Worm (Caenorhabditis elegans): ENCODE results near the gene C09B9.85.

C09B9.85 gene

ce11 chrIV:5008378-5008777 lies 17.2 kb downstream of the C09B9.85 start, which contains the start of gene srm-2:
srm-2 (plus strand) TSS chrIV:5008678.
- TF ChIP-seq T22C8.4 (GFP tag; IDR thresholded peaks at IDR 0.05) (no peak), med-1 (GFP tag; optimal IDR thresholded peaks at IDR 0.05; ENCODE audit: insufficient read depth) (no peak), ztf-23 (GFP tag; IDR thresholded peaks at IDR 0.05) (no peak), cog-1 (tag; optimal IDR thresholded peaks at IDR 0.05) (no peak), ref-1 (GFP tag; conservative IDR thresholded peaks at IDR 0.05) (no peak), tab-1 (GFP tag; IDR thresholded peaks at IDR 0.05) (no peak), klf-2 (GFP tag; conservative IDR thresholded peaks at IDR 0.05) (no peak), ztf-29 (GFP tag; IDR thresholded peaks at IDR 0.05) (no peak), flt-1 (GFP tag; IDR thresholded peaks at IDR 0.05) (no peak)

DNA sequence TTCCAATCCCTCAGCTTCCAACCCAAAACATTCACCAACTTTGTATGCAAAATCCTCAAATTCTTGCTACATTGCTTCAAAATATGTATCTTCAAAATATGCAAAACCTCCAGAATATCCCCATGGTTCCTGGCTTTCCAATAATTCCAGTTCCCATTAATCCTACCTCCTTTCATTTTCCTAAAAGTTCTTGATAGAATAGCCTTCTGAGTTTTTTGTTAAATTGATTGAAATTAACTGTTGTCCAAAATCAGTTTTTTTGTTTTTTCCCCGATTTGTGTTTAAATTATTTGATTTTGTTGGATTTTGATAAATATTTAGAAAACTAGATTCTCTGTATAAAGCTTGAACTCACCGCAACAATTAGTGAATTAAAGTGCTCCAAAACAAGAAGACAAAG lies 20.4 kb downstream of the C09B9.85 start:
- no peak for TF ChIP-seq T22C8.4 (GFP tag; IDR thresholded peaks at IDR 0.05)
- no peak for TF ChIP-seq ztf-29 (GFP tag; IDR thresholded peaks at IDR 0.05)
- TF ChIP-seq klf-2 (GFP tag; conservative IDR thresholded peaks at IDR 0.05) = no peak
- TF ChIP-seq flt-1 (GFP tag; IDR thresholded peaks at IDR 0.05) = no peak
- no peak for TF ChIP-seq med-1 (GFP tag; optimal IDR thresholded peaks at IDR 0.05; ENCODE audit: insufficient read depth)
- TF ChIP-seq ztf-23 (GFP tag; IDR thresholded peaks at IDR 0.05) = no peak
- TF ChIP-seq ref-1 (GFP tag; conservative IDR thresholded peaks at IDR 0.05) = no peak
- no peak for TF ChIP-seq tab-1 (GFP tag; IDR thresholded peaks at IDR 0.05)
- no peak for TF ChIP-seq cog-1 (tag; optimal IDR thresholded peaks at IDR 0.05)

- TF ChIP-seq ztf-29 (GFP tag; IDR thresholded peaks at IDR 0.05) = no peak
- TF ChIP-seq med-1 (GFP tag; optimal IDR thresholded peaks at IDR 0.05; ENCODE audit: insufficient read depth) = no peak
- no peak for TF ChIP-seq T22C8.4 (GFP tag; IDR thresholded peaks at IDR 0.05)
- TF ChIP-seq tab-1 (GFP tag; IDR thresholded peaks at IDR 0.05) = no peak
- TF ChIP-seq cog-1 (tag; optimal IDR thresholded peaks at IDR 0.05) = no peak
- no peak for TF ChIP-seq flt-1 (GFP tag; IDR thresholded peaks at IDR 0.05)
- no peak for TF ChIP-seq ref-1 (GFP tag; conservative IDR thresholded peaks at IDR 0.05)
- no peak for TF ChIP-seq klf-2 (GFP tag; conservative IDR thresholded peaks at IDR 0.05)
- TF ChIP-seq ztf-23 (GFP tag; IDR thresholded peaks at IDR 0.05) = no peak
Measured at ce11 chrIV:5002448-5002847, 23.1 kb downstream of the C09B9.85 start, which contains the start of gene pes-1. pes-1 (plus strand) TSS chrIV:5002748.

ce11 chrIV:4996956-4997355 lies 28.6 kb downstream of the C09B9.85 start:
- TF ChIP-seq med-1 (GFP tag; optimal IDR thresholded peaks at IDR 0.05; ENCODE audit: insufficient read depth) = no peak
- no peak for TF ChIP-seq klf-2 (GFP tag; conservative IDR thresholded peaks at IDR 0.05)
- TF ChIP-seq ztf-29 (GFP tag; IDR thresholded peaks at IDR 0.05) = no peak
- TF ChIP-seq T22C8.4 (GFP tag; IDR thresholded peaks at IDR 0.05) = no peak
- no peak for TF ChIP-seq flt-1 (GFP tag; IDR thresholded peaks at IDR 0.05)
- no peak for TF ChIP-seq tab-1 (GFP tag; IDR thresholded peaks at IDR 0.05)
- no peak for TF ChIP-seq cog-1 (tag; optimal IDR thresholded peaks at IDR 0.05)
- no peak for TF ChIP-seq ztf-23 (GFP tag; IDR thresholded peaks at IDR 0.05)
- TF ChIP-seq ref-1 (GFP tag; conservative IDR thresholded peaks at IDR 0.05) = no peak

- no peak for TF ChIP-seq ztf-23 (GFP tag; IDR thresholded peaks at IDR 0.05)
- no peak for TF ChIP-seq flt-1 (GFP tag; IDR thresholded peaks at IDR 0.05)
- TF ChIP-seq cog-1 (tag; optimal IDR thresholded peaks at IDR 0.05) = no peak
- no peak for TF ChIP-seq T22C8.4 (GFP tag; IDR thresholded peaks at IDR 0.05)
- no peak for TF ChIP-seq med-1 (GFP tag; optimal IDR thresholded peaks at IDR 0.05; ENCODE audit: insufficient read depth)
- TF ChIP-seq tab-1 (GFP tag; IDR thresholded peaks at IDR 0.05) = no peak
- TF ChIP-seq klf-2 (GFP tag; conservative IDR thresholded peaks at IDR 0.05) = no peak
Measured at ce11 chrIV:4995842-4996241, 29.7 kb downstream of the C09B9.85 start, which contains the start of gene ssq-2. ssq-2 (plus strand) TSS chrIV:4996142.

- no peak for TF ChIP-seq T22C8.4 (GFP tag; IDR thresholded peaks at IDR 0.05)
- no peak for TF ChIP-seq ztf-29 (GFP tag; IDR thresholded peaks at IDR 0.05)
- no peak for TF ChIP-seq ref-1 (GFP tag; conservative IDR thresholded peaks at IDR 0.05)
- TF ChIP-seq klf-2 (GFP tag; conservative IDR thresholded peaks at IDR 0.05) = no peak
- TF ChIP-seq tab-1 (GFP tag; IDR thresholded peaks at IDR 0.05) = no peak
- TF ChIP-seq med-1 (GFP tag; optimal IDR thresholded peaks at IDR 0.05; ENCODE audit: insufficient read depth) = no peak
- no peak for TF ChIP-seq flt-1 (GFP tag; IDR thresholded peaks at IDR 0.05)
- TF ChIP-seq ztf-23 (GFP tag; IDR thresholded peaks at IDR 0.05) = no peak
Measured at ce11 chrIV:4993128-4993527, 32.4 kb downstream of the C09B9.85 start.

- TF ChIP-seq med-1 (GFP tag; optimal IDR thresholded peaks at IDR 0.05; ENCODE audit: insufficient read depth) = no peak
- no peak for TF ChIP-seq ref-1 (GFP tag; conservative IDR thresholded peaks at IDR 0.05)
- no peak for TF ChIP-seq T22C8.4 (GFP tag; IDR thresholded peaks at IDR 0.05)
- TF ChIP-seq ztf-29 (GFP tag; IDR thresholded peaks at IDR 0.05) = no peak
- no peak for TF ChIP-seq klf-2 (GFP tag; conservative IDR thresholded peaks at IDR 0.05)
- TF ChIP-seq flt-1 (GFP tag; IDR thresholded peaks at IDR 0.05) = no peak
- TF ChIP-seq ztf-23 (GFP tag; IDR thresholded peaks at IDR 0.05) = no peak
- TF ChIP-seq cog-1 (tag; optimal IDR thresholded peaks at IDR 0.05) = no peak
Measured at ce11 chrIV:4992089-4992488, 33.5 kb downstream of the C09B9.85 start, which contains the start of gene str-162. str-162 (plus strand) TSS chrIV:4992389.

- TF ChIP-seq tab-1 (GFP tag; IDR thresholded peaks at IDR 0.05) (no peak), ztf-29 (GFP tag; IDR thresholded peaks at IDR 0.05) (no peak), cog-1 (tag; optimal IDR thresholded peaks at IDR 0.05) (no peak), ref-1 (GFP tag; conservative IDR thresholded peaks at IDR 0.05) (no peak), klf-2 (GFP tag; conservative IDR thresholded peaks at IDR 0.05) (no peak), ztf-23 (GFP tag; IDR thresholded peaks at IDR 0.05) (no peak), T22C8.4 (GFP tag; IDR thresholded peaks at IDR 0.05) (no peak), med-1 (GFP tag; optimal IDR thresholded peaks at IDR 0.05; ENCODE audit: insufficient read depth) (no peak), flt-1 (GFP tag; IDR thresholded peaks at IDR 0.05) (no peak)
Measured at ce11 chrIV:4988531-4988930, 37.0 kb downstream of the C09B9.85 start, which contains the start of gene E03H12.7. E03H12.7 (minus strand) TSS chrIV:4988631.

DNA sequence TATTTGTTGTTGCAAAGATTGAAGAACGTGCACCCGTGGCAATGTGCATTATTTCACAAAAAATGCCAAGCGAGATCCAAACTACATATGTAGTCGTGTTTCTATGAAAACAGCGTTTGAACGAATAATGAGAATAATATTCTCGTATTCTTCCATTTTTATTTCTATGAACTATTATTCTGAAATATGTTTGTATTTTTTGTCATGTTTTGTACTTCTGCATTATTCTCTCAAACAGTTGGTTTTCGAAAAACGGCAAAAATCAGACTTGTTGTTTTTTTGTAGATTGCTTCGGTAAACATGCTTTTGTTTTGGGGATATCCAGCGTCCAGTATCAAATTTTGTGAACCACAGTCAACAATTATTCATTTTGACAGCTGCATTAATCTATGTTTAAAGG lies 39.3 kb downstream of the C09B9.85 start, which contains the start of gene clec-177:
Gene clec-177 (plus strand): TSS at position 301 of the 400 bp plus-strand sequence.
- no peak for TF ChIP-seq ztf-29 (GFP tag; IDR thresholded peaks at IDR 0.05)
- TF ChIP-seq ref-1 (GFP tag; conservative IDR thresholded peaks at IDR 0.05) = no peak
- TF ChIP-seq tab-1 (GFP tag; IDR thresholded peaks at IDR 0.05) = no peak
- TF ChIP-seq med-1 (GFP tag; optimal IDR thresholded peaks at IDR 0.05; ENCODE audit: insufficient read depth) = no peak
- TF ChIP-seq ztf-23 (GFP tag; IDR thresholded peaks at IDR 0.05) = no peak
- TF ChIP-seq cog-1 (tag; optimal IDR thresholded peaks at IDR 0.05) = no peak
- no peak for TF ChIP-seq T22C8.4 (GFP tag; IDR thresholded peaks at IDR 0.05)
- TF ChIP-seq klf-2 (GFP tag; conservative IDR thresholded peaks at IDR 0.05) = no peak
- TF ChIP-seq flt-1 (GFP tag; IDR thresholded peaks at IDR 0.05) = no peak

Data from whole organism, midembryonic.